Fruit fly (Drosophila melanogaster) whole organism, wandering third instar larva: ENCODE measurements around the gene CG42521.

ENCODE experiments used
- Dif ChIP-seq: fragments of 200-275, 200-300 bp; sonication (Bioruptor generic); optimal IDR thresholded peaks from 2 replicates; lab custom pipeline; 2018; ENCODE audit warnings: missing biosample characterization, missing genetic modification characterization; ENCODE audit not compliant: partially characterized antibody
- dmrt93B ChIP-seq: fragments of 200-800 bp; sonication (Bioruptor generic); optimal IDR thresholded peaks from 2 replicates; lab custom pipeline; 2018; ENCODE audit warnings: missing biosample characterization, mild to moderate bottlenecking, missing genetic modification characterization

dm6 chr3L:10654439-10654838, 31.1 kb upstream of the CG42521 start:
- TF ChIP-seq dmrt93B (GFP tag; lab: Kevin White, UChicago) (no peak), Dif (GFP tag; lab: Kevin White, UChicago) (no peak)
